Worm (Caenorhabditis elegans) whole organism, dauer: ENCODE results near the gene glna-2.

Experiments used
- unc-62 ChIP-seq: sonication (generic microtip); optimal IDR thresholded peaks from 2 replicates; lab custom pipeline; 2017; ENCODE audit warnings: missing biosample characterization, missing genetic modification reagents, missing genetic modification characterization

The glna-2 gene

DNA sequence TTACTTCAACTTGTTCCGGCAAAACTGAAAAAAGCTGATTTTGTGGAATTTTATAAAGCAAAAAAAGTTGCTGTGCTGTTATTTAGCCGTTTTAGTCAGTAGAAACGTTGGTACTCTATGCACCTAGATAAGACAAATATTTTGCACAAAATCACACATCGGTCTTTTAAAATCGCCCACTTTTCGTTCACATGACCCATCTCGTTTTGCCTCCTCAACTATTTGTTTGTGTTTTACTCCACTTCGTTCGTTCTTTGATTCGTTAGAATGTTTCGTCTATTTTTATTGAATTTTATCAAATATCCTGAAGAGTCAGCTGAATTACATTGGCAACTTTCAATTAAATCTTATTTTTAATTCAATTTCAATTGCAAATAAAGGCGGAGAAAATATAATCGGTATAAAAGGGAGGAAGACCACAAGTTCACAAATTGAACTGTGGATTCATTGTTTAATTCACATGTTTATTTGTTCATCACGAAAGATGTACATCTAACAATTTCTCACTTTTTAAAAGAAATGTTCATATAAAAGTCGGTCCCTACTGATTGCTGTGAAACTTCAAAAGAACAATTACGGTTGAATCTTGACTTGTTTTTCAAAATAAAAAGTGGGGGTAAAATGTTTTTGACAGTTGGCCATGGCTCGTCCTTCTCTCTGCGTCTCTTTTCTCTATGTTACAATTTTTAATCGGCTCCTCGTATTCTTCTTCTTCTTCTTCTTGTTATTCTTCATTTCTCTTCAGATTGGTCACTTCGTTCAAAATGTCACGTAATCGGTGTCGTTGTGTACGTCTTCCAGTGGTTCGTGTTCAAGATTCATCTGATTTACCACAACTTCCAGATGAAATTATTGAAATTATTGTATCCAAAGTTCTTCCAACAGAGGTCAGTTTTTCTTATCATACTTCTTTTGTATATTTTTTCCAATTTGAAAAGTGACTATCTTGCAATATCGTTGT lies 3.9 kb downstream of the glna-2 start, which contains the start of gene DH11.2:
TSS of gene DH11.2 (plus strand) at position 746 of the 961 bp plus-strand sequence.
- TF ChIP-seq unc-62, result no peak

DNA sequence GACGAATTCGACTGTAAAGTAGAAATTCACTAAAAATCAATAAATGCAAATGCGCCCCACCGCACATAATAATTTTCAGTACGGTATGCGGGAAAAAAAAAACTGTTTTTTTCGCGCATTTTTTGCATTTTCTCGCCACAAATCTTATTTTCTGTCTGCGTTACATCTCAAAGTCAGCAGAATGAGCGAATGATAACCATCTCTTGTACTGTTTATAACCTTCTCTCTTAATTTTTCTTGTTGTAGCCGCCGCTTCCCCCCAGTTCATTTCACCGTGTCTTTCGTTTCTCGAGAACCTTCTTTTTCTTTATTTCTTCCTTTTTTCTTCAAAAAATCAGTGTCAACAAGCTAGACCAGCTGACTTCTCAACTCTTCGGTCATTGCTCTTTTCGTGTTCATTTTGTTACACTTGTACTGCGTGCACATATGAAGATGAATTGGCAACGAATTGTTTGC lies 7.1 kb downstream of the glna-2 start:
- TF ChIP-seq unc-62, result no peak

DNA sequence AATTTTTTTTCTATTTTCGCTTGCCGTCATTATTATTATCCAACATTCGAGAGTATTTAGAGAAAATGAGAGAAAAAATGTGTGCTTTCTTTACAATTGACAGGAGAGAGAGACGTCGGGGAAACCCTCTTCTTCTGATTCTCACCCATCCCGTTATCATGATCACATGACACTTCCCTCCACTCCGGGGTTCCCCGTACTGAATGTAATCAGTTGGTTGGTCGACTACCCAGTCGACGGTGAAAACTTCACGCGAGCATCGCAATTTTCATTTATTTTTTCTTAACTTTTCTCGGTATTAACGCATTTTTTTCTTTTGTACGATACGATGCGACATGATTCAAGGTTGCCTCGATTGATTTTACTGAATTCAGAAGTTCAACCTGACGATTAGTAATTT lies 7.7 kb downstream of the glna-2 start:
- no peak for TF ChIP-seq unc-62

DNA sequence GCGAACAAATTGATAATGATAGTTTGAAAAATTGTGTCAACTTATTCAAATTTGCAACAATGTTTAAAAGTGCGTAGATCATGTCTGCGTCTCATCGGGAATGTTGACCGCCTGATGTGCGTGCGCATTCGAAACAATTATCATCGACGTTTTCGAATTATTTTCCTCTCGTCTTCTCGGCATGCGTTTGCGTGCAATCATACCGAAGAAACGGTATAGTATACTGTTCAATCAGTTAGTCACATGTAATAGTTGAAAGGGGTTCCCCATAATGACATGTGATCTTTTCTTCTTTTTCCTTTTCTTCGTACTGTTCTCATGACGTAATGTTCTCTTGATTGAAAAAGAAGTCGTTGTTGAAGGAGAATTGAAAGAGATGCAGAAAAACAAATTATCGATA lies 8.3 kb downstream of the glna-2 start:
- TF ChIP-seq unc-62, result no peak

DNA sequence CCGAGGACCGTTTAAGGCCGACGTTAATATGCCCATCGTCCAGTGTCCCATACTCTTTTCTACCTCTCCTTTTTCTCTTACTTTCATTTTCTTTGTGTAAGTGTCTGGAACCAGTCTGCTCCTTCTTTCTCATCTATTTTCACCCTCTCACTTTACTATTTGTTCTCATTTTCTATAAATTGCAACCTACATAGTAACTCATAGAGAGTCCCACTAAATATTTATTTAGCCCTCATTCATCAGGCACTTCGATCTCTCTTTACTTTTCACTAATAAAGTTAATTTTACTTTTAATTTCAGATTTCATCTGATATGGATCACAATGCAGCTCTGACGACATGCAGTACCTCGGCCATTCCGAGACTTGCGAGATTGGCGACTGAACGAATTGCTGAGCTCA lies 8.9 kb downstream of the glna-2 start, which contains the start of gene zyg-11:
TSS of gene zyg-11 (plus strand) at position 301 of the 400 bp plus-strand sequence.
- TF ChIP-seq unc-62, result no peak

DNA sequence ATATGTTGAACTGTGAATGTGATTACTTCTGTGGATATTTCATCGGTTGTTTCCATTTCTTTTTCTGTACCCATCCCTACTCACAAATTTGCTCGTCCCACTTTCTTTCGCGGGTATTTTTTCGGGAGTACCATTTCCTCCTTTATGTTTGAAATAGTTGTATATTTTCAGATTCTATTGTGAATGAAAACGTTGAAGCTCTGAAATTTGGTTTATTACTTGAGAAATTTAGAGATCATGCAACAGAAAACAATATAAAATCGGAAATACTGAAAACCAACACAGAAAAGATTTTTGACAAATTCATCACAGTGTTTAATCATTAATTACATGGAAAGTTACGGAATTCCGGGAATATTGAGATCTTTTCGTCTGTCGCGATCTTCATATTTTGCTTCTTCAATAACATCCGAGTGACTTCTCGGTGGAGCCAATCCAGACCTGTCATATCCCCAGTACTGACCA lies 12.2 kb downstream of the glna-2 start:
- no peak for TF ChIP-seq unc-62

DNA sequence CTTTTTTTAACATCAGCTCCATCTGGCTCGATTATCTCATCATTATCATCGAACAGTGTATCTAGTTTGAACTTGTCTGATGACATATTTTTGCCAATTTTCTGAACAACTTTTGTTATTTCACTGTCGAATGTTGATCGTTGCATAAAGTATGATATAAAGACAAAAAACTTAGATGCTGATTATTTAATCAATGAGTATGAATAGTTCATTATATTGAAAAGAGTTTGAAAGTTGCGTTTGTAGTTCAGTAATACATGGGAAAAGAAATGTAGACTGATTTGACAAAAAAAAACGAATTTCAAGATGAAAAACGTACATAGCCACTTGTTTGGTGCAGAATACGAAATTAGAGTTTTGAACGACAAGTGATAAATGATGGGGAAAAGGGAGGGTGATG lies 14.0 kb downstream of the glna-2 start, which contains the start of gene hda-2:
TSS of gene hda-2 (minus strand) at position 101 of the 400 bp plus-strand sequence.
- no peak for TF ChIP-seq unc-62

DNA sequence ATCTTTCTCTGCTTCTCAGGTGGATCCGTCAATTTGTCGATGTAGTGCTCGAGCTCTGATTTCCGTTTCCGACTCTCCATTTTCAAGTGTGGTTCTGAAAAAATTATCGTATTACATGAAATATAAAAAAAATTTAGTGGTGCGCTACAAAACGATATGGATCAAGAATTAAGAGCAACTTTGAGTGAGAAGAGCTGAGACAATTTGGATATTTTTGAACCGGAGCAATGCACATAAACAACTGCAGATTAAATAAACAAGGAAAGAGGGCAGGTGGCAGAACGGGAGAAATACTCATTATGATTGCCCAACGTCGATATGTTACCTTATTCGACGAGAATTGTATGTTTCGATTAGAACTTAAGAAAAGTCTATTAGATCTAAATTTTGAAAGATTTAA lies 19.2 kb downstream of the glna-2 start, which contains the start of gene swsn-7:
TSS of gene swsn-7 (minus strand) at position 101 of the 400 bp plus-strand sequence.
- no peak for TF ChIP-seq unc-62

DNA sequence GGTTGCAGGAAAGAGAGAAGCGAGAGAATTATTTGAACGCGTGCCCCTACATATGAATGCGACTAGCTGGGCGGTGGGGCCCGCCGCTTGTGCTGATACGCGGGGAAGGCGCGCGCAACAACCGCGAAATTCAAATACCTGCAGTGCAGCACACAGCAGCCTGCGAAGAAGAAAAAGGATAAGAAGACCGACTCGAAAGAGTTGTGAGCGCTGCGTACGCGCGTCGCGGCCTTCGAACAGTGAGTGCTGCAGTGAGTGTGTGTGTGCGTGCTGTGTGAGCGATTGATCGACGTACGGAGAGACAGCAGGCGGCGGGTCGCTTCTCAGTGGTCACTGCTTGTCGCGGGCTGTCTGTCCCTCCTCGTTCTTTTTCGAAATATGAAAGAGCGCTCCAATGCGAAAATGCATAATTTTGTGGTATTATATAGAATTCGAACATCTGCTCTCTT lies 19.8 kb downstream of the glna-2 start:
- no peak for TF ChIP-seq unc-62

DNA sequence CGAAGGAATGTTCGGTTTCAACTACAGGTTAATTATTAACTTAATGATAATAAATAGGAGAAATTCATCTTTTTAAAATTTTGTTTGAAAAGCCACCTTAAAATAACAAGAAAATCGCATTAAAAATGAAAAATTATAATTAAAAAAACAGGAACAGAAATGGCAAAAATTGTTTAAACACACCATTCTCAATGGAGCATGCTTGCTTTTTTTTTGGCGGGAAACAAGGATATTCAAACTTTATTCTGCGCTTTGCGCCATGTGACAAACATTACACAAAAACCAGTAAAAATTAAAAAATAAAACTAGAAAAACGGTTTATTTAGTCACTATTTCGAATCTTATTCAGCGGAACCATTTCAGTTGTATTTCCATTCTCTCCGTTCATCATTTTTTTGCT lies 20.3 kb downstream of the glna-2 start:
- TF ChIP-seq unc-62, result no peak

DNA sequence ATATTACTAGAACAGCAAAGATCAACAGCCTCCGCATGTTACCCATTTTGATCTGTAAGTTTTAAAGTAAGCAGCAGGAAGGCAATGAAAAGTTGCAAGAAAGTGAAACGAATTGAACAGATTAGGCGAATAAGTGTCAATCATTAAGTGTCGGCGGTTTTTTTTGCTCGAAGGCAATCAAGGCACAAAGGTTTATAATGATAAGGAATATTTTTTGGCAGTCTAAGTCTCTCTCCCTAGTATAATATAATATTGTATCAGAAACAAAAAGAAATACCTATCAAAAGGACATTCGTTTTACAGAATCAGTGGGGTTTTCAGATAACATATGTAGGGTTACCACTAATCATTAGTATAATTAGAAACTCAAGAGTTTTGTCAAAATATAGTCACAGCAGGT lies 24.2 kb downstream of the glna-2 start, which contains the start of gene nrf-6:
TSS of gene nrf-6 (minus strand) at position 52 of the 400 bp plus-strand sequence.
- TF ChIP-seq unc-62, result no peak

DNA sequence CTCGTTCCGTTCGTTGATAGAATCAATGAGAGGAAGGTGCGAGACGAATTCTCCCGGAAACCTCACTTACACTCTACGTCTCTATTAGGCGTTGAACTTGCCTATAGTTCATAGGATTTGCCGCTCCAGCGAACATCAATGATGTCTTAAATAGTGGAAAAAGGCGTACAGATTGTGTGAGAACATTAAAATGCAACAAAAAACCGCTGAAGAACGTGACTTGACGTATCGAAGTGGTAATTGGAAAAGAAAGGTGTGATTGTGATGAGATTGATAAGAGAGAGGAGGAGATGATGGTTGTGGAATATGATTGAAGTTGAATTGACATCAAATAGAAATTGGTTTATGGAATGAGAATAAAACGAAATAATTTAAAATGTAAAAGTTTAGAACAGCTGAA lies 25.6 kb downstream of the glna-2 start:
- TF ChIP-seq unc-62, result no peak

DNA sequence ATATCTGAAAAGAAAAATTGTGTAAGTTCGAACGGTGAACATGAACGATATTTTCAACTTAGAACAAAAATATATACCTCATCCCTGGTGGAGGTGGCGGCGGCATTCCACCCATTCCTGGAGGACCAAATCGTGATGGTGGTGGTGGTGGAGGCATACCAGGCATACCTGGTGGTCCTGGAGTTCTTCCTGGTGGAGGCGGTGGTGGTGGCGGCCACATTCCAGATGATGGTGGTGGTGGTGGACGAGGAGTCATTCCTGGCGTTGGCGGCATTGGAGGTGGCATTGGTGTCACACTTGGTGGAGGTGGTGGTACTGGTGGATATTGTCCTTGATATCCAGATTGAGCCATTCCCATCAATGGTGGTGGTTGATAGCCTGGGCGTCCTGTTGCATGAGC lies 26.2 kb downstream of the glna-2 start:
- TF ChIP-seq unc-62, result no peak

DNA sequence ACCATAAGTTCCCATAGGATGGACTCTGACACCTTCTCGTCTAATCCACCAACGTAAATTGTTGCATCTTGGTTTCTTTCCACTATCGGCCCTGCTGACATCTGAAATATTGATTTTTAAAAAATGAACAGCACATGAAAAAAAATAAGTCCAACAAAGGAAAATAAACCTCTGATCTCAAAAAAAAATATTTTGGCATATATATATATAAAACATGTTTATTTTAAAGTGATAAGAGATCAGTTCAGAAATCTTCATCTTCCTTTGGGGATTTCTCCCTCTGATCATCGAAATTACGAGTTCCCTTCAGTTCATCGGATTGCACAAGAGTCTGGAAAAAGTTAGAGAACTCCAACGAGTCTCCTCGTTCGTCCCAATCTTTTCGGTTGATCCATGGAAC lies 27.2 kb downstream of the glna-2 start, which contains the start of gene sap-49:
TSS of gene sap-49 (minus strand) at position 101 of the 400 bp plus-strand sequence.
- TF ChIP-seq unc-62, result no peak

DNA sequence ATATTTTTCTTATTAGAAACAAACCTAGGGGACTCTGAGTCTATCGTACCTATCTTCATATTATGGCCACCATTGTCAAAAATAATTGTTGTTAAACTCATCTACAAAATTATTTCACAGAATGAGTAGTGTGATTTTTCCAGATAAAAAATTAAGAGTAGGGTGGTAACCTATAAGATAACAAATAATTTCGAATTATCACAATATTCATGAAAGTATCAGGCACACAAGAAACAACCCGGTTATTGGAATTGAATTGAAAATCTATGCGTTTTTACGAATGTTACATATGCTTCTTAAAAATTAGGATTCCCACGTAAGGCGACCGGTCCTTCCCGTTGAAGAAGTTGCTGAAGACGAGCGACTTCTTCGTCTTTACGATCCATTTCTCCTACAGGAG lies 28.8 kb downstream of the glna-2 start, which contains the start of gene arp-6:
TSS of gene arp-6 (minus strand) at position 101 of the 400 bp plus-strand sequence.
- TF ChIP-seq unc-62, result no peak

DNA sequence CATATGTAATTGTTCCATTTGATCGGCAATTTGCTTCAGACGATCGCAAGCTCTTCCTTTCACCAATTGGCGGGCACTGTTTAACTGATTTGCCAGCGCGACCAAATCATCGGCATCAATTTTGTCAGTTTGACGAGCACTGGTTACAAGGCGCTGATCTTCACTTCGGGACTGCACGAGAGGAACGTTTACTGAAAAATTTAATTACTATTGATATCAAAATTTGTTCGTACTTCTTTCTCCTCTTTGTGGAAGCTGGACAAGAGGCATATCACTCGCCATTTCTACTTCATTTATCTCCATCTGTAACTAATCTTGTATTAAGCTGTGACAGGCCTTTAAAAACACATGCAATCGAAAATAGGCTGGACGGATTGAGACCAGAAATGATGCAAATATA lies 29.4 kb downstream of the glna-2 start, which contains the start of gene C08B11.9:
TSS of gene C08B11.9 (minus strand) at position 307 of the 400 bp plus-strand sequence.
- TF ChIP-seq unc-62, result no peak

DNA sequence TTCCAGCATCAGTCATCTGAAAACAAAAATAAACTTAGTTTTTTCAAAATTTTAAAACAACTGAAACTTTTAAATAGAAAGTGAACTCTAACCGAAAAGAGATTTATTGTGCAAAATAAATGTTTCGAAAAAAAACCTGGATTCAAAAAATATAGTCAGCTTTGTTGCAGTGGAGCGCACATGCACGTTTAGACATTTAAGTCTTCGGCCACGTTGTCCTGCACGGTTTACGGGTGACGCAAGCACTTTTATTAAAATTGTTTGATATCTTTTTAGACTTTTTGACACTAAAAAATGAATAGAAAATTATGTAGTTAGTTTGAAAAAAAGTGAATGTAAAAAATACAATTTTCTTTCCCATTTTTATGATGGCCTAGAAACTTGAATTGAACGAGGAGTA lies 31.0 kb downstream of the glna-2 start, which contains the start of the genes ubh-4 and algn-6:
TSS of gene ubh-4 (minus strand) at position 182 of the 400 bp plus-strand sequence.
TSS of gene algn-6 (plus strand) at position 387 of the 400 bp plus-strand sequence.
- TF ChIP-seq unc-62, result no peak
